Worm (Caenorhabditis elegans) whole organism, L1 larva: ENCODE measurements around the gene ZC449.4.

Source experiments
- jun-1 ChIP-seq: fragments of 150-350 bp; optimal IDR thresholded peaks from 2 replicates; lab custom pipeline; 2014; ENCODE audit warnings: missing biosample characterization, missing genetic modification reagents, missing genetic modification characterization
- lin-14 ChIP-seq: fragments of 200-800 bp; sonication (Bioruptor generic); optimal IDR thresholded peaks from 2 replicates; lab custom pipeline; 2018; ENCODE audit warnings: mild to moderate bottlenecking, missing genetic modification characterization, moderate library complexity, missing compliant biosample characterization
- lin-39 ChIP-seq: fragments of 150-350 bp; optimal IDR thresholded peaks from 2 replicates; lab custom pipeline; 2014; ENCODE audit warnings: missing biosample characterization, missing genetic modification reagents, missing genetic modification characterization
- lir-3 ChIP-seq: sonication (generic microtip); optimal IDR thresholded peaks from 2 replicates; lab custom pipeline; 2016; ENCODE audit warnings: mild to moderate bottlenecking, missing genetic modification characterization, moderate library complexity, missing compliant biosample characterization; ENCODE audit not compliant: poor library complexity
- mep-1 ChIP-seq: fragments of 150-350 bp; optimal IDR thresholded peaks from 2 replicates; lab custom pipeline; 2014; ENCODE audit warnings: missing biosample characterization, missing genetic modification characterization
- nhr-28 ChIP-seq: fragments of 150-350 bp; optimal IDR thresholded peaks from 2 replicates; lab custom pipeline; 2014; ENCODE audit warnings: missing biosample characterization, missing genetic modification characterization
- rnt-1 ChIP-seq: sonication (generic microtip); optimal IDR thresholded peaks from 2 replicates; lab custom pipeline; 2016; ENCODE audit warnings: mild to moderate bottlenecking, missing genetic modification characterization, moderate library complexity, missing compliant biosample characterization
- unc-130 ChIP-seq: fragments of 150-350 bp; optimal IDR thresholded peaks from 2 replicates; lab custom pipeline; 2017; ENCODE audit warnings: missing biosample characterization, missing genetic modification characterization, inconsistent platforms
- unc-62 ChIP-seq: fragments of 150-350 bp; optimal IDR thresholded peaks from 2 replicates; lab custom pipeline; 2014; ENCODE audit warnings: missing biosample characterization, missing genetic modification reagents, missing genetic modification characterization
- xbp-1 ChIP-seq: sonication (generic microtip); optimal IDR thresholded peaks from 2 replicates; lab custom pipeline; 2016; ENCODE audit warnings: missing genetic modification characterization, missing compliant biosample characterization
- ztf-11 ChIP-seq, 2 experiments: sonication (generic microtip); optimal IDR thresholded peaks; 2 replicates each; lab custom pipeline; 2016 to 2017; ENCODE audit warnings: missing genetic modification characterization in 2 of 2, missing biosample characterization in 1 of 2, missing compliant biosample characterization in 1 of 2

DNA sequence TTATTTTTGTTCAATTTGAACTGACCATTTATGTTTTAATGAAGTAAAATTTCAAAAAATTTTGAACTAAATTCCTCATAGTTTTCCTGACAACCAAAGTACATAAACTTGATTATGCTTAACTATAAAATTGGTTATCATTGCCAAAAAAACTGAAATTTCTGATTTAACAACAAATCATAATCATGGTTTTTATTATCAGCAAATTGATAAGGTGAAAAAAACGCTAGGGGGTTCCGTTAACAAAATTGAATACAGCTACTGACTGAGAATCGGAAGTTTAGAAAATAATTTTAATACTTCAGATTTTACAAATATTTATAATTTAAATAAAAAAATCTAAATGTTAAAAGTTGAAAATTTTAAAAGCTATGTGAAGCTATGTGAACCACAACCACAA, 26.8 kb downstream of the ZC449.4 start:
- TF ChIP-seq lin-39 (tag; lab: Kevin White, UChicago) (no peak), nhr-28 (tag; lab: Kevin White, UChicago) (no peak), mep-1 (tag; lab: Kevin White, UChicago) (no peak), unc-62 (GFP tag; lab: Kevin White, UChicago) (no peak), unc-130 (tag; lab: Kevin White, UChicago) (no peak), lir-3 (no peak), jun-1 (tag; lab: Kevin White, UChicago) (no peak), lin-14 (GFP tag; lab: Kevin White, UChicago) (no peak), rnt-1 (no peak), ztf-11 (tag; optimal IDR thresholded peaks at IDR 0.05; lab: Kevin White, UChicago) (no peak), xbp-1 (tag; lab: Kevin White, UChicago) (no peak)
